Worm (Caenorhabditis elegans) whole organism, young adult: ENCODE measurements around the gene otpl-1.

ENCODE experiments used
- ceh-27 ChIP-seq: fragments of 200-800 bp; sonication (Bioruptor generic); optimal IDR thresholded peaks from 2 replicates; lab custom pipeline; 2018; ENCODE audit warnings: mild to moderate bottlenecking, missing genetic modification characterization, moderate library complexity, missing compliant biosample characterization
- let-607 ChIP-seq, 2 experiments: fragments of 200-800 bp in 1 of 2; sonication (Bioruptor generic) in 1 of 2; sonication (generic microtip) in 1 of 2; optimal IDR thresholded peaks; 2 replicates each; lab custom pipeline; 2016 to 2018; ENCODE audit warnings: mild to moderate bottlenecking in 2 of 2, missing compliant biosample characterization in 2 of 2, missing genetic modification characterization in 2 of 2, moderate library complexity in 2 of 2, missing genotype in 1 of 2
- nfya-1 ChIP-seq: sonication (generic microtip); optimal IDR thresholded peaks from 2 replicates; lab custom pipeline; 2017; ENCODE audit warnings: antibody characterized with exemption, missing compliant biosample characterization, missing genetic modification characterization, borderline replicate concordance; ENCODE audit not compliant: insufficient read depth
- nhr-120 ChIP-seq: fragments of 200-800 bp; sonication (Bioruptor generic); IDR thresholded peaks from 2 replicates; pipeline ENCODE4 v1.3.6; 2022; ENCODE audit warnings: missing genetic modification characterization, missing compliant biosample characterization
- ztf-6 ChIP-seq: fragments of 200-800 bp; sonication (Bioruptor generic); IDR thresholded peaks from 2 replicates; pipeline ENCODE4 v1.3.6; 2022; ENCODE audit warnings: missing genetic modification reagents, missing genetic modification characterization, missing compliant biosample characterization

DNA sequence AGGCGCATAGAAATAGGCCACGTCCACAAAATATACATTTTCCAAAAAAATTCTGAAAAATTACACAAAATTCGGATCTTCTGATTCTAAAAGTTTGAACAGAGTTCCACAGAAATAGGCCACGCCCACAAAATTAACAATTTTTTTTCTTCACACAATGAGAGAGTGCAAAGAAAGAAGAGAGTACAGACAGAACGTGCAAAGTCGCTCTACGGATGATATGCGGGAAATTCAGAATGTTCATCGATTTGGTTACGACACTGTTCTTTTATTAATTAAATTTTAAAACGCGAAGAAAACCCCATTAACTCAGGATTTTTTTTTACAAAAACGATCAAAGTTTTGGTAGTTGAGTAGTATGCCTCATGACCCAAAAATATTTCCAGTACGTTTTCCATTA lies 35.8 kb upstream of the otpl-1 start:
- TF ChIP-seq ceh-27 (GFP tag; lab: Kevin White, UChicago) (no peak), let-607 (tag; optimal IDR thresholded peaks at IDR 0.05; lab: Kevin White, UChicago) (no peak), nhr-120 (GFP tag; lab: Robert Waterston, UW) (no peak), ztf-6 (GFP tag; lab: Robert Waterston, UW) (no peak), nfya-1 (tag; lab: Kevin White, UChicago) (no peak)
